Worm (Caenorhabditis elegans): ENCODE results near the gene sknr-1.

- TF ChIP-seq unc-39 (tag; optimal IDR thresholded peaks at IDR 0.05) = no peak
- TF ChIP-seq F13H6.1 (tag; optimal IDR thresholded peaks at IDR 0.05) = no peak
- no peak for TF ChIP-seq ztf-4 (tag; optimal IDR thresholded peaks at IDR 0.05)
- TF ChIP-seq lsy-2 (tag; optimal IDR thresholded peaks at IDR 0.05) = no peak
- no peak for TF ChIP-seq dmd-4 (tag; optimal IDR thresholded peaks at IDR 0.05)
- no peak for TF ChIP-seq egl-27 (tag; optimal IDR thresholded peaks at IDR 0.05)
- no peak for TF ChIP-seq nhr-25 (tag; optimal IDR thresholded peaks at IDR 0.05)
- TF ChIP-seq nhr-12 (tag; optimal IDR thresholded peaks at IDR 0.05) = no peak
- no peak for TF ChIP-seq blmp-1 (tag; optimal IDR thresholded peaks at IDR 0.05; ENCODE audit: insufficient read depth)
- TF ChIP-seq C34F6.9 (tag; optimal IDR thresholded peaks at IDR 0.05) = no peak
- no peak for TF ChIP-seq skn-1 (tag; optimal IDR thresholded peaks at IDR 0.05)
- no peak for TF ChIP-seq nhr-129 (tag; optimal IDR thresholded peaks at IDR 0.05)
- TF ChIP-seq snpc-4 (tag; optimal IDR thresholded peaks at IDR 0.05) = no peak
Measured at ce11 chrV:2585727-2586126, 39.5 kb downstream of the sknr-1 start, which contains the start of gene C29G2.6.

Measured in whole organism, L2 larva.